Worm (Caenorhabditis elegans): ENCODE results near the gene Y32G9A.3.

Gene Y32G9A.3

DNA sequence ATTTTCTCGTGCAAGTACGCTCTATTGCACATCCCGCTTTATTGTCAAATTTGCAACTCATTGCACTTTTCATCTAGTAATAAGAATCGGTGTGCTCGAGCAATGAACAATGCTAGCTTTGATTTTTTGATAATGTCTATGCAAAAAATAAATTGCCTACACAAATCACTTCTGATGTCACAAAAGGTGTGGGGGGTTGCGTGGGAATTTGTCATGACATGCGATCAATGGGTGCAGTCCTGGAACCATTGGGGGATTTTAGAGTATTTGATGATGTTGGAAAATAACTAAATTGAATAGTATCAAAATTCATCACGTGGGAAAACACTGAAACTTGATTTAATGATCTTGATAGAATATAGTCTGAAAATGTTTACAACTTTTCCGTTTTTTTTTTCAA lies 34.7 kb downstream of the Y32G9A.3 start:
- TF ChIP-seq elt-3 (tag; optimal IDR thresholded peaks at IDR 0.05) (no peak), unc-39 (tag; optimal IDR thresholded peaks at IDR 0.05) (no peak), ceh-39 (tag; optimal IDR thresholded peaks at IDR 0.05) (no peak)

ce11 chrV:1955246-1955645 lies 44.0 kb downstream of the Y32G9A.3 start:
- TF ChIP-seq mls-2 (tag; optimal IDR thresholded peaks at IDR 0.05) (no peak), pha-4 (tag; optimal IDR thresholded peaks at IDR 0.05) (no peak), nhr-2 (tag; optimal IDR thresholded peaks at IDR 0.05) (no peak), tbx-8 (GFP tag; optimal IDR thresholded peaks at IDR 0.05) (no peak), unc-62 (GFP tag; optimal IDR thresholded peaks at IDR 0.05) (no peak), lin-13 (tag; optimal IDR thresholded peaks at IDR 0.05) (no peak)

DNA sequence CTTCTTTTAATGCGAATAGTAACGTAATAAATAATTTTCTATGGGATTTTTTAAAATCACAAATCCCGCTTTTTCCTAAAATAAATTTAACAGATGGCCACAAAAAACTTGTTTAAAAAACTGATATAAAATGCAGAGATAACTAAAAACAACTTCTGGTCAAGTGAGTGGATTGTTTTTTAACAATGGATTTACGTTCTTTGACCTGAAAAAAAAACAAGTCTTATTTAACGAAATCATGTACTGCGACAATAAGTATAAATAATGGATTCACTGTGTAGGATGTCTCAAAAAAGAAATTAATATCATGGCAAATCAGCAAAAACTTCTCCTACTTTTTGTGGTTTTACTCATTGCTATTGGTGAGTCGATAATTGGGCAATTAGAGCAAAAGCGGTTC lies 45.9 kb downstream of the Y32G9A.3 start, which contains the start of gene fipr-25:
Gene fipr-25, plus strand, starts transcription at position 301 of the 400 bp plus-strand sequence.
- TF ChIP-seq mls-2 (tag; optimal IDR thresholded peaks at IDR 0.05) (no peak), bed-3 (GFP tag; optimal IDR thresholded peaks at IDR 0.05) (no peak), unc-120 (tag; optimal IDR thresholded peaks at IDR 0.05; ENCODE audit: poor library complexity, severe bottlenecking) (no peak), sptf-1 (tag; optimal IDR thresholded peaks at IDR 0.05) (no peak), sem-2 (GFP tag; optimal IDR thresholded peaks at IDR 0.05) (no peak), ceh-43 (GFP tag; optimal IDR thresholded peaks at IDR 0.05) (no peak), tbx-8 (GFP tag; optimal IDR thresholded peaks at IDR 0.05) (no peak), flh-1 (GFP tag; optimal IDR thresholded peaks at IDR 0.05) (no peak), zip-8 (tag; optimal IDR thresholded peaks at IDR 0.05) (no peak), unc-62 (GFP tag; optimal IDR thresholded peaks at IDR 0.05) (no peak), ceh-39 (tag; optimal IDR thresholded peaks at IDR 0.05) (no peak), M03D4.4 (tag; optimal IDR thresholded peaks at IDR 0.05) (no peak), ham-2 (GFP tag; optimal IDR thresholded peaks at IDR 0.05) (no peak), elt-3 (tag; optimal IDR thresholded peaks at IDR 0.05) (no peak)

DNA sequence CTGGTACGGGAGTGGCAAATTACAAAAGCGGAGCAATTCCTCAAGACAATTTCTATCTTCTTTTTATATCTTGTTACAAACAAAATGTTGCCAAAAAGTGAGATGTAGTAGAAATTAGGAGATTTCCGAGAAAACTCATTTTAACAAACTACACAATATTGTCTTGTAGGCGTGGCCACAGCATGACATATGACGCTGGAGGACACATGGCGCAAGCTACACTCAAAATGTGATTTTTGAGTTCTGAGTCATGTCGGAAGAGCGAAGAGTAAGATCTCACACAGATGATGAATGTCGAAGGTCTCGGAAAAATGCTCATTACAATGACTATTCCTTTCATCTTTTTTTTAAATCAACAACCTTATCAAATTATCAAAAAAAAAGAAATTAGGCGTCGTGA lies 50.3 kb downstream of the Y32G9A.3 start, which contains the start of gene Y40B10B.1:
Gene Y40B10B.1, minus strand, starts transcription at position 101 of the 400 bp plus-strand sequence.
- TF ChIP-seq sptf-1 (tag; optimal IDR thresholded peaks at IDR 0.05) (no peak), unc-120 (tag; optimal IDR thresholded peaks at IDR 0.05; ENCODE audit: poor library complexity, severe bottlenecking) (no peak), M03D4.4 (tag; optimal IDR thresholded peaks at IDR 0.05) (no peak), ham-2 (GFP tag; optimal IDR thresholded peaks at IDR 0.05) (no peak), pha-4 (tag; optimal IDR thresholded peaks at IDR 0.05) (no peak), nhr-12 (tag; optimal IDR thresholded peaks at IDR 0.05) (no peak), nhr-76 (tag; optimal IDR thresholded peaks at IDR 0.05) (no peak), zip-8 (tag; optimal IDR thresholded peaks at IDR 0.05) (no peak), flh-1 (GFP tag; optimal IDR thresholded peaks at IDR 0.05) (no peak), tbx-8 (GFP tag; optimal IDR thresholded peaks at IDR 0.05) (no peak)

Measured in whole organism, mixed stage, embryonic.